Fruit fly (Drosophila melanogaster) S2 (cell line): Measurements from ENCODE around the gene CG10345.

ENCODE experiments used
- CG8478 ChIP-seq: fragments of >200 bp; optimal IDR thresholded peaks from 2 replicates; lab custom pipeline; 2018
- CTCF ChIP-seq, 2 experiments: fragments of >200 bp; optimal IDR thresholded peaks; 2 replicates each; lab custom pipeline; 2018

DNA sequence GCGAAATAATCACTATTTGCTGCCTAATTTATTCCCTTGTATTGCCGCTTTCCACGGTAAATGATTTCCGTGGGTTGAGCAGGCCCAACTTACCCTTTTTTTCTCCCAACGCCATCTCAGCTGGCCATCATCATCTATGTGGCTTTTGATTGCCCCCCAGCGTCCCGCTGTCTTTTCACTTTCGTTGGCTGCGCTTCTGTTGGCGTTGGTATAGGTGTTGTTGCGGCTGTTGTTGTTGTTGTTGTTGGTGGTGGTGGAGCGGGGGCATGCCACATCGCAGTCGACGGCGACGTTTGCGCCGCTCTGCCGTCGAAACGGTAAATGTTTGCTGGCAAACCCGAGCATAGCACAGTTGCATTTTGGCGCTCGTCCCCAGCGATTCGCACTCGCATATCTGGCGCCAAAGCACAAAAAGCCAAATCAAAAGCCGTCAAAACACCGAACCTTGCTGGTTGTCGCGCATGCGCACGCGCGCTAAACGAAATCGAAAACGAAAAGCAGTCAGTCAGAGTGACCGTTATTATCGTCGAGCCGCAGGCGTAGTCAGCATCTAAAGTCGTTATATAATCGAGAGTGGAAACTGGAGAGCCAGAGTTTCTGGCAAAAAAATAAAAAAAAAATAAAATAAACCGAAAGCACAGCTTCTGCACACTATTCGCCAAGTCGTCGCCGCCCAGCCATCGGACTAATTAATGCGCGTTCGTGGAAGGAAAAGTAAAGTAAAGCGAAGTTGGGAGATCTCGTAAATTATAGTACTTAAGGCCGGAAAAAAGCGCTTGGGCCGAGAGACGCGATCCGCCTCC is 10.4 kb downstream of the CG10345 start, which contains the start of gene CG14892:
- no peak for TF ChIP-seq CTCF (optimal IDR thresholded peaks at IDR 0.05; lab: Kevin White, UChicago)
- TF ChIP-seq CG8478: no peak
